Worm (Caenorhabditis elegans) whole organism, young adult: ENCODE data around the gene col-111.

Experiments
- C06A6.2 ChIP-seq: fragments of 200-800 bp; sonication (Bioruptor generic); conservative IDR thresholded peaks from 2 replicates; pipeline ENCODE4 v1.3.6; 2022; ENCODE audit warnings: missing genetic modification characterization, missing compliant biosample characterization
- F57C9.4 ChIP-seq: sonication (generic microtip); optimal IDR thresholded peaks from 2 replicates; lab custom pipeline; 2017; ENCODE audit warnings: mild to moderate bottlenecking, missing genetic modification characterization, missing compliant biosample characterization
- Y95B8A.8 ChIP-seq: fragments of 200-800 bp; sonication (Bioruptor generic); IDR thresholded peaks from 2 replicates; pipeline ENCODE4 v1.3.6; 2022; ENCODE audit warnings: missing genetic modification reagents, missing genetic modification characterization, missing compliant biosample characterization
- cebp-1 ChIP-seq, 2 experiments: fragments of 200-800 bp in 1 of 2; sonication (Bioruptor generic) in 1 of 2; sonication (generic microtip) in 1 of 2; IDR thresholded peaks in 1 of 2; optimal IDR thresholded peaks in 1 of 2; 2 replicates each; pipeline versions ENCODE4 v1.3.6 to Lab custom; 2017 to 2022; ENCODE audit warnings: missing compliant biosample characterization in 2 of 2, missing genetic modification characterization in 2 of 2, mild to moderate bottlenecking in 1 of 2, missing genetic modification reagents in 1 of 2, moderate library complexity in 1 of 2
- fkh-3 ChIP-seq: sonication (generic microtip); optimal IDR thresholded peaks from 2 replicates; lab custom pipeline; 2016; ENCODE audit warnings: mild to moderate bottlenecking, missing genetic modification characterization, missing compliant biosample characterization
- lin-26 ChIP-seq: fragments of 200-800 bp; sonication (Bioruptor generic); IDR thresholded peaks from 2 replicates; pipeline ENCODE4 v1.3.6; 2022; ENCODE audit warnings: missing genetic modification reagents, missing genetic modification characterization, missing compliant biosample characterization
- madf-8 ChIP-seq: fragments of 200-800 bp; sonication (Bioruptor generic); conservative IDR thresholded peaks from 2 replicates; pipeline ENCODE4 v1.3.6; 2022; ENCODE audit warnings: missing genetic modification reagents, missing genetic modification characterization, missing compliant biosample characterization
- nhr-90 ChIP-seq: sonication (generic microtip); optimal IDR thresholded peaks from 2 replicates; lab custom pipeline; 2016; ENCODE audit warnings: missing genotype, mild to moderate bottlenecking, missing genetic modification characterization, missing compliant biosample characterization
- tlf-1 ChIP-seq: fragments of 200-800 bp; sonication (Bioruptor generic); optimal IDR thresholded peaks from 2 replicates; lab custom pipeline; 2018; ENCODE audit warnings: mild to moderate bottlenecking, missing genetic modification characterization, missing compliant biosample characterization
- ztf-3 ChIP-seq: fragments of 200-800 bp; sonication (Bioruptor generic); optimal IDR thresholded peaks from 2 replicates; lab custom pipeline; 2018; ENCODE audit warnings: mild to moderate bottlenecking, missing genetic modification characterization, missing compliant biosample characterization

ce11 chrIV:4703911-4704310, 46.1 kb upstream of the col-111 start, which contains the start of gene ogdh-1:
- TF ChIP-seq lin-26 (GFP tag; lab: Robert Waterston, UW) (no peak), F57C9.4 (tag; lab: Kevin White, UChicago) (no peak), fkh-3 (tag; lab: Kevin White, UChicago) (no peak), madf-8 (GFP tag; lab: Robert Waterston, UW) (no peak), nhr-90 (tag; lab: Kevin White, UChicago) (no peak), Y95B8A.8 (no peak), ztf-3 (GFP tag; lab: Kevin White, UChicago) (no peak), C06A6.2 (no peak), cebp-1 (GFP tag; IDR thresholded peaks at IDR 0.05; lab: Robert Waterston, UW) (no peak), cebp-1 (tag; optimal IDR thresholded peaks at IDR 0.05; lab: Kevin White, UChicago) (no peak), tlf-1 (GFP tag; lab: Kevin White, UChicago) (no peak)
